Fruit fly (Drosophila melanogaster): ENCODE measurements around the gene Polr1B.

DNA sequence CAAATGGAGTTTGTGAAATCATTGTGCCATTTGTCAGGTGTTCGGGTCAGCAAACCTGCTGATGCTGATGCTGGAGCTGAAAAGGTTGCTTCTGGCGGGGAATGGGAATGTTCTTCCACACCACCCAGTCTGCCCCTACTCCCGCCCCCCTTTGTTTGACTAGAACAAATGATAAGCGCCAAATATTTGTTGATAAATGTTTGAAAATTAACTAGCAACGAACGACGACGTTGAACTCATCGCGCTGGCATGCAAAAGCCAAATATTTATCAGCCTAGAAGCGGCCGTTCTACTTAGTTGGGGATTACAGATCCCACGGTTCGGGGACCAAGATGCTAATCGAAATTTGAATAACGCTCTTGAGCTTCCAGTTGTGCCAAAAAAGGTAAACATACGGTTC lies 21.4 kb downstream of the Polr1B start:
- TF ChIP-seq CG11617 (GFP tag; optimal IDR thresholded peaks at IDR 0.05) (no peak), CG1620 (GFP tag; optimal IDR thresholded peaks at IDR 0.05) (no peak), tj (GFP tag; optimal IDR thresholded peaks at IDR 0.05) (no peak)

All from whole organism, adult.